Worm (Caenorhabditis elegans) whole organism, midembryonic: Measurements from ENCODE around the gene H35N09.2.

Source experiments
- T22C8.4 ChIP-seq: fragments of 200-800 bp; sonication (Bioruptor generic); IDR thresholded peaks from 2 replicates; pipeline ENCODE4 v1.3.6; 2022; ENCODE audit warnings: missing genetic modification characterization, missing compliant biosample characterization
- flt-1 ChIP-seq: fragments of 200-800 bp; sonication (Bioruptor generic); IDR thresholded peaks from 2 replicates; pipeline ENCODE4 v1.3.6; 2022; ENCODE audit warnings: missing genetic modification characterization, missing compliant biosample characterization
- klf-2 ChIP-seq: fragments of 200-800 bp; sonication (Bioruptor generic); conservative IDR thresholded peaks from 2 replicates; pipeline ENCODE4 v1.3.6; 2022; ENCODE audit warnings: missing genetic modification reagents, missing genetic modification characterization, missing compliant biosample characterization
- med-1 ChIP-seq: sonication (generic microtip); optimal IDR thresholded peaks from 2 replicates; lab custom pipeline; 2017; ENCODE audit warnings: missing genetic modification characterization, mild to moderate bottlenecking, missing compliant biosample characterization, antibody characterized with exemption, missing genetic modification reagents; ENCODE audit not compliant: insufficient read depth
- tab-1 ChIP-seq: fragments of 200-800 bp; sonication (Bioruptor generic); IDR thresholded peaks from 2 replicates; pipeline ENCODE4 v1.3.6; 2022; ENCODE audit warnings: missing genetic modification characterization, missing compliant biosample characterization
- ztf-23 ChIP-seq: fragments of 200-800 bp; sonication (Bioruptor generic); IDR thresholded peaks from 2 replicates; pipeline ENCODE4 v1.3.6; 2022; ENCODE audit warnings: missing genetic modification reagents, missing genetic modification characterization, missing compliant biosample characterization
- ztf-29 ChIP-seq: fragments of 200-800 bp; sonication (Bioruptor generic); IDR thresholded peaks from 2 replicates; pipeline ENCODE4 v1.3.6; 2022; ENCODE audit warnings: missing genetic modification reagents, missing genetic modification characterization, missing compliant biosample characterization

DNA sequence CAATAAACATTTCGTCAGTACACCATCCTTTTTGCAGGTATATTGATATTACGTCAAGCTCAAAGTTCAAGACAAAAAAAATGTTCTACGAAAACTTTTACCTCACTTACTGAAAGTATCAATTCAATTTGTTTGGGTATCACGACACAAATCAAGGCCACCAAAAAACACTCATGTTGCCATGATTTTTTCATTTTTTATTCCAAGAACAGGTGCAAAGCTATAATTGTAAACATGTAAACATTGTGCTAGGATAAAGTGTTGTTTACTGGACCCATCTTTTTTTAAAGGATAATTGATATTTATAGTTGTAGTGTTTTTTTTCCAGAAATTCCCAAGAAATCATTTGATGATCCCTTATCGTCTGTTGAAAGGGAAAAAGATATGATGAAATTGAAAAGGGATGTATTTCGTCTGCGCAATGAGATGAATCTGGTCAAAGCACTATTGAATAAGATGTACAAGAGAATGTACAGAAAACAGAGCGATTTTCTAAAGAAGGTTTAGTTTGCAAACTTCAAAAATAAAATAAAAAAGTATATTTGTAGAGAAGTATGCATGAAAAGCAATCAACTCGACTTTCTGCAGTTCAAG, 22.0 kb downstream of the H35N09.2 start:
- TF ChIP-seq ztf-29 (GFP tag; lab: Robert Waterston, UW) (no peak), ztf-23 (no peak), flt-1 (GFP tag; lab: Robert Waterston, UW) (no peak), klf-2 (no peak), med-1 (GFP tag; lab: Kevin White, UChicago) (no peak), tab-1 (GFP tag; lab: Robert Waterston, UW) (no peak), T22C8.4 (GFP tag; lab: Robert Waterston, UW) (no peak)
